Worm (Caenorhabditis elegans): Measurements from ENCODE around the gene F49E12.12.

The F49E12.12 gene

DNA sequence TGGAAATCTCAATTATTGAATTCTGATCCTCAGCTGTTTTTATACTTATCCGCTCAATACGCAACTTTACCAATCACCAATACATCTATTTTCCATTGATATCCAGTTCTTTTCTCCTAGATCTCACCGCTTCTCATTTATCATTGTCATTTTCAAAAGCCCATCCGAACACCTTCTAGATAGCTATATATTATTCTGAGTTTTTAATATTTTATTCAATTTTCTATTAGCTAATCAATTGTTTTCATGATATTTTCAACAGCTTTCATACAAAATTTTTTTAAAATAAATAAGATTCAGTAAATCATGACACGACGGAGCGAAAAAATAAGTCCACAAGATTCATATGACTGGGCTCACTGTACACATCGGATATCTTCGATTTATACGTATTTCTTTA lies at the start of gene F49E12.12:
Gene F49E12.12, plus strand, starts transcription at position 301 of the 400 bp plus-strand sequence.
- TF ChIP-seq B0310.2 (tag; optimal IDR thresholded peaks at IDR 0.05), result no peak
- TF ChIP-seq ceh-36 (tag; optimal IDR thresholded peaks at IDR 0.05), result no peak
- TF ChIP-seq ets-7 (tag; optimal IDR thresholded peaks at IDR 0.05), result no peak
- TF ChIP-seq hmbx-1 (tag; optimal IDR thresholded peaks at IDR 0.05), result no peak
- no peak for TF ChIP-seq tbx-11 (GFP tag; IDR thresholded peaks at IDR 0.05)
- no peak for TF ChIP-seq tra-4 (tag; optimal IDR thresholded peaks at IDR 0.05)

DNA sequence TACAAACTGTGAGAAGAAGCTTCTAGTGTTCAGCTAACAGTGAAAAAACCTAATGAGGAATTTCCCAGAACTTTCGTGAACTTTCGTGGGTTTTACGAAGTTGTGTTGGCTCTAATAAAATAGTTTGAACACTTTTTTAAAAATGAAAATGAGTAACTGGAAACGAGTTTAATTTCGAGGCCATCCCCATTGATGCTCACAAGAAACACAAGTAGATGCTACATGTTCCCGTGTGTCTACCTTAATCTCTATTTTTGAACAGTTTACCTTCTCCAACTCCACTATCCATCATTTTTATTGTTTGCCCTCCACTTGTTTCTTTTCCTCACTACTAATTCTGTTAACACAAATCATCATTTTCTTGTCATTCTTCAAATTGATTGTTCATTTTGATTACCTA lies 47.7 kb upstream of the F49E12.12 start, which contains the start of gene C26D10.7:
Gene C26D10.7, plus strand, starts transcription at position 301 of the 400 bp plus-strand sequence.
- TF ChIP-seq hmg-4 (GFP tag; optimal IDR thresholded peaks at IDR 0.05) (no peak), ets-7 (tag; optimal IDR thresholded peaks at IDR 0.05) (no peak), ceh-13 (GFP tag; optimal IDR thresholded peaks at IDR 0.05) (no peak), ama-1 (optimal IDR thresholded peaks at IDR 0.05) (no peak), aly-1 (tag; optimal IDR thresholded peaks at IDR 0.05) (no peak), ceh-36 (tag; optimal IDR thresholded peaks at IDR 0.05) (no peak), hmbx-1 (tag; optimal IDR thresholded peaks at IDR 0.05) (no peak), tbx-11 (GFP tag; IDR thresholded peaks at IDR 0.05) (no peak), B0310.2 (tag; optimal IDR thresholded peaks at IDR 0.05) (no peak), tbx-37 (GFP tag; conservative IDR thresholded peaks at IDR 0.05) (no peak)

DNA sequence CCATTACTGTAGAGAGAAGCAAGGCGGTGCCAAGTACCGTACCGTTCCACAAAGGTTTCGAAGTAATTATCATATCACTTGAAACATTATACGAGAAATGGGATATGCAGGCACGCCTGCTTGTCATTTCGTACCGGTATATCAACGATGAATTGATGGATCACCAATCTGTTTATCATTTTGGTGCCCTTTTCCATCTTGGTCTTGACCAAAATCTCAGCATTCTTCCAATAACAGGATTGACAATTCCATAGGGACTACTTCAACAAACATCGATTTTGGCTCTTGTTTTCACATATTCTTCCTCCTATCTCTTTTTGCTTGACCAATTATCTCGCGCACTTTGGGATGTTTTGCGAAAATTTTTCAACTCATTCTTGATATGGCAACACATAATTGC lies 42.2 kb upstream of the F49E12.12 start:
- TF ChIP-seq ceh-13 (GFP tag; optimal IDR thresholded peaks at IDR 0.05) (no peak), sea-1 (GFP tag; conservative IDR thresholded peaks at IDR 0.05) (no peak), hmg-4 (GFP tag; optimal IDR thresholded peaks at IDR 0.05) (no peak), B0310.2 (tag; optimal IDR thresholded peaks at IDR 0.05) (no peak), tbx-11 (GFP tag; IDR thresholded peaks at IDR 0.05) (no peak), hnd-1 (tag; optimal IDR thresholded peaks at IDR 0.05) (no peak), tbx-37 (GFP tag; conservative IDR thresholded peaks at IDR 0.05) (no peak), scrt-1 (GFP tag; IDR thresholded peaks at IDR 0.05) (no peak), tra-4 (tag; optimal IDR thresholded peaks at IDR 0.05) (no peak), flt-1 (GFP tag; IDR thresholded peaks at IDR 0.05) (no peak)

ce11 chrII:8344803-8345202 lies 36.5 kb upstream of the F49E12.12 start:
- TF ChIP-seq pes-1 (GFP tag; IDR thresholded peaks at IDR 0.05) (no peak), hmbx-1 (tag; optimal IDR thresholded peaks at IDR 0.05) (no peak), F13C5.2 (tag; optimal IDR thresholded peaks at IDR 0.05) (no peak), tbx-11 (GFP tag; IDR thresholded peaks at IDR 0.05) (no peak), ama-1 (optimal IDR thresholded peaks at IDR 0.05) (no peak), hnd-1 (tag; optimal IDR thresholded peaks at IDR 0.05) (no peak), sea-1 (GFP tag; conservative IDR thresholded peaks at IDR 0.05) (no peak), flt-1 (GFP tag; IDR thresholded peaks at IDR 0.05) (no peak), ets-7 (tag; optimal IDR thresholded peaks at IDR 0.05) (no peak), ceh-13 (GFP tag; optimal IDR thresholded peaks at IDR 0.05) (no peak), ceh-36 (tag; optimal IDR thresholded peaks at IDR 0.05) (no peak), hmg-4 (GFP tag; optimal IDR thresholded peaks at IDR 0.05) (no peak), aly-1 (tag; optimal IDR thresholded peaks at IDR 0.05) (no peak), tbx-37 (GFP tag; conservative IDR thresholded peaks at IDR 0.05) (no peak), tra-4 (tag; optimal IDR thresholded peaks at IDR 0.05) (no peak), B0310.2 (tag; optimal IDR thresholded peaks at IDR 0.05) (no peak), scrt-1 (GFP tag; IDR thresholded peaks at IDR 0.05) (no peak)

DNA sequence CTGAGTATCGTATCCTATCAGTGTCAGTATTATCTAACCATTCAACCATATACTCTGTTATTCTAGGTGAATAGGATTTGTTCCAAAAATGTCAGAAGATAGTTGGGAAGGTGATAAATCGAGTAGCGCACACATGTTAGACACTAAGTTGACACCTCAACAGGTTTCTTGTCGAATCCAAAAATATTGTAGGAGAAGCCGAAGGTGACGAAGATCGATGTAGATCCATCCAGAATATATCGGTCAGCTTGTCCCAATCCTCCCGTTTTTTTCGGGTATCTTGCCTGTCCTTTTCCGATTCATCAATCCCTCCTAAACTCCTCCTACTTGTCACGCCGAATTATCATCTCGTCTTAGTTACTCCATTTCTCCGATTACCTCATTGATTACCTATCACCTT lies 35.7 kb upstream of the F49E12.12 start:
- no peak for TF ChIP-seq scrt-1 (GFP tag; IDR thresholded peaks at IDR 0.05)
- TF ChIP-seq hmg-4 (GFP tag; optimal IDR thresholded peaks at IDR 0.05), result no peak
- no peak for TF ChIP-seq sea-1 (GFP tag; conservative IDR thresholded peaks at IDR 0.05)
- TF ChIP-seq tbx-37 (GFP tag; conservative IDR thresholded peaks at IDR 0.05), result no peak
- no peak for TF ChIP-seq ceh-13 (GFP tag; optimal IDR thresholded peaks at IDR 0.05)
- no peak for TF ChIP-seq tbx-11 (GFP tag; IDR thresholded peaks at IDR 0.05)
- TF ChIP-seq ceh-36 (tag; optimal IDR thresholded peaks at IDR 0.05), result no peak
- no peak for TF ChIP-seq B0310.2 (tag; optimal IDR thresholded peaks at IDR 0.05)
- no peak for TF ChIP-seq ets-7 (tag; optimal IDR thresholded peaks at IDR 0.05)
- TF ChIP-seq tra-4 (tag; optimal IDR thresholded peaks at IDR 0.05), result no peak
- TF ChIP-seq ama-1 (optimal IDR thresholded peaks at IDR 0.05), result no peak
- no peak for TF ChIP-seq F13C5.2 (tag; optimal IDR thresholded peaks at IDR 0.05)
- no peak for TF ChIP-seq aly-1 (tag; optimal IDR thresholded peaks at IDR 0.05)
- no peak for TF ChIP-seq pes-1 (GFP tag; IDR thresholded peaks at IDR 0.05)
- TF ChIP-seq hnd-1 (tag; optimal IDR thresholded peaks at IDR 0.05), result no peak
- TF ChIP-seq flt-1 (GFP tag; IDR thresholded peaks at IDR 0.05), result no peak
- no peak for TF ChIP-seq hmbx-1 (tag; optimal IDR thresholded peaks at IDR 0.05)

ce11 chrII:8346384-8346783 lies 34.9 kb upstream of the F49E12.12 start, which contains the start of gene eff-1:
eff-1 (plus strand) TSS chrII:8346684.
- no peak for TF ChIP-seq tbx-37 (GFP tag; conservative IDR thresholded peaks at IDR 0.05)
- TF ChIP-seq tra-4 (tag; optimal IDR thresholded peaks at IDR 0.05), result no peak
- no peak for TF ChIP-seq ets-7 (tag; optimal IDR thresholded peaks at IDR 0.05)
- TF ChIP-seq F13C5.2 (tag; optimal IDR thresholded peaks at IDR 0.05), result no peak
- no peak for TF ChIP-seq scrt-1 (GFP tag; IDR thresholded peaks at IDR 0.05)
- no peak for TF ChIP-seq flt-1 (GFP tag; IDR thresholded peaks at IDR 0.05)
- no peak for TF ChIP-seq ama-1 (optimal IDR thresholded peaks at IDR 0.05)
- TF ChIP-seq hmbx-1 (tag; optimal IDR thresholded peaks at IDR 0.05), result no peak

DNA sequence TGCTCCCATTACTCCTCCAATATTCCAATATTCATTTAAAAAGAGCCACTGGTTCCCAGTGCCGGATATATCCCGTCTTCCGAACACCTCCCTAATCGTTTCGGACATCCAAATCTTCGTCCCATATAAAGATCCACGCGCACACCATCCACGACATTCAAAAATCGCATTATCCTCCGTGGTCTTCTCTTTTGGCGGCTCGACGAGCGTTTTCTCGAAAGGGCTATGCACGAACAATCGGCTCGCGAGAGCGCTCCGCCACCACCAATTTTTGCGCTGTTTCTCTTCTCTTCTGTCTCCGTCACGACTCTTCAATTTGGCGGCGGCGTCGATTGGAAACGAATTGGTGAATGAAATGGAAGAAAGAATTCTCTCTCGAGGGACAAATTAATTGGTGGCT lies 28.0 kb upstream of the F49E12.12 start:
- TF ChIP-seq ama-1 (optimal IDR thresholded peaks at IDR 0.05) (no peak), ets-7 (tag; optimal IDR thresholded peaks at IDR 0.05) (no peak), ceh-36 (tag; optimal IDR thresholded peaks at IDR 0.05) (no peak), hmg-4 (GFP tag; optimal IDR thresholded peaks at IDR 0.05) (no peak), sea-1 (GFP tag; conservative IDR thresholded peaks at IDR 0.05) (no peak), tbx-37 (GFP tag; conservative IDR thresholded peaks at IDR 0.05) (no peak), pes-1 (GFP tag; IDR thresholded peaks at IDR 0.05) (no peak), F13C5.2 (tag; optimal IDR thresholded peaks at IDR 0.05) (no peak), B0310.2 (tag; optimal IDR thresholded peaks at IDR 0.05) (no peak), hnd-1 (tag; optimal IDR thresholded peaks at IDR 0.05) (no peak), scrt-1 (GFP tag; IDR thresholded peaks at IDR 0.05) (no peak), tra-4 (tag; optimal IDR thresholded peaks at IDR 0.05) (no peak), flt-1 (GFP tag; IDR thresholded peaks at IDR 0.05) (no peak), tbx-11 (GFP tag; IDR thresholded peaks at IDR 0.05) (no peak), ceh-13 (GFP tag; optimal IDR thresholded peaks at IDR 0.05) (no peak)

Data from whole organism, early embryonic.